Worm (Caenorhabditis elegans) whole organism, L2 larva: ENCODE measurements around the gene D1069.3.

Experiments used
- ceh-16 ChIP-seq: fragments of 150-350 bp; optimal IDR thresholded peaks from 2 replicates; lab custom pipeline; 2014; ENCODE audit warnings: missing biosample characterization, missing genetic modification characterization
- dmd-4 ChIP-seq: sonication (generic microtip); optimal IDR thresholded peaks from 2 replicates; lab custom pipeline; 2017; ENCODE audit warnings: missing biosample characterization, missing genetic modification characterization
- nhr-10 ChIP-seq: sonication (generic microtip); optimal IDR thresholded peaks from 2 replicates; lab custom pipeline; 2017; ENCODE audit warnings: missing biosample characterization, missing genetic modification characterization
- nhr-237 ChIP-seq: fragments of 150-350 bp; optimal IDR thresholded peaks from 2 replicates; lab custom pipeline; 2014; ENCODE audit warnings: missing biosample characterization, missing genetic modification characterization
- sem-4 ChIP-seq: fragments of 150-350 bp; optimal IDR thresholded peaks from 2 replicates; lab custom pipeline; 2014; ENCODE audit warnings: missing biosample characterization, missing genetic modification reagents, missing genetic modification characterization
- unc-55 ChIP-seq: fragments of 150-350 bp; sonication (generic microtip); optimal IDR thresholded peaks from 3 replicates; lab custom pipeline; 2014; ENCODE audit warnings: missing biosample characterization, missing genetic modification reagents, missing genetic modification characterization
- zag-1 ChIP-seq: fragments of 150-350 bp; optimal IDR thresholded peaks from 2 replicates; lab custom pipeline; 2014; ENCODE audit warnings: missing biosample characterization, missing genetic modification characterization
- ztf-11 ChIP-seq: sonication (generic microtip); optimal IDR thresholded peaks from 2 replicates; lab custom pipeline; 2017; ENCODE audit warnings: missing biosample characterization, missing genetic modification characterization

DNA sequence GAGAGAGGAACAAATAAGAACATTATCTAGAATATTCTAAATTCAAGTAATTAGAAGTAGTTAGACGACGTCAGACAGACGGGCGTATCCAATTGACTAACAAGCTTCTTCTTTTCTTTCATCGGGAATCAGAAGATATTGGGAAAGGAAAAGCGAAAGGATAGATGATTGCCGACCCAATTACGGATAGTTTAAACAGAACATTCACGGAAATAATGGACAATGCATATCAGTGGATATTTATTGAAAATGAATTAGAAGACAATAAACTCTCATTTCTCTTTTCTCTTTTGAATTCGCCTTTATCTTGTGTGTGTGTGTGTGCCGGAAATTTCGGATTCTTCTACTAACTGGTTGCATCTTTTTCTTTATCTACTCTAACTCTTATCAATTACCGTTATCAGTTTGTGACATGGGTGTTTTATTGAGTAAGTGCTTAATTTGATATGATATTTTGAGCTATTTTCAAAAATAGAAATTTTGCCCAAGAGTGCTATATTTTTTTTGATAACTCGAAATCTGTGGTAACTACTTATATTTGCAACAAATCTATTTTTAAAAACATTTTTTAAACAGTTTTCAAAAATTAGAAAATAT, 13.7 kb downstream of the D1069.3 start:
- TF ChIP-seq nhr-237 (no peak), nhr-10 (tag; lab: Kevin White, UChicago) (no peak), ztf-11 (tag; lab: Kevin White, UChicago) (no peak), dmd-4 (tag; lab: Kevin White, UChicago) (no peak), ceh-16 (tag; lab: Kevin White, UChicago) (no peak), sem-4 (tag; lab: Kevin White, UChicago) (no peak), unc-55 (GFP tag; lab: Kevin White, UChicago) (no peak), zag-1 (tag; lab: Kevin White, UChicago) (no peak)
